Worm (Caenorhabditis elegans) whole organism, L3 larva: ENCODE results near the gene lys-7.
A peak's percentile ranks its signal among the peaks of the same experiment; 100 is the strongest.

Experiments used
- R02D3.7 ChIP-seq: fragments of 150-350 bp; optimal IDR thresholded peaks from 2 replicates; lab custom pipeline; 2014; ENCODE audit warnings: missing biosample characterization, missing genetic modification characterization
- ZK546.5 ChIP-seq: sonication (generic microtip); optimal IDR thresholded peaks from 2 replicates; lab custom pipeline; 2017; ENCODE audit warnings: missing biosample characterization, missing genetic modification characterization
- ama-1 ChIP-seq: fragments of 150-350 bp; optimal IDR thresholded peaks from 2 replicates; lab custom pipeline; 2018
- ceh-28 ChIP-seq: fragments of 150-350 bp; optimal IDR thresholded peaks from 2 replicates; lab custom pipeline; 2014; ENCODE audit warnings: missing biosample characterization, missing genetic modification reagents, missing genetic modification characterization
- ceh-82 ChIP-seq: fragments of 150-350 bp; optimal IDR thresholded peaks from 2 replicates; lab custom pipeline; 2014; ENCODE audit warnings: missing biosample characterization, missing genetic modification characterization
- ceh-9 ChIP-seq: sonication (generic microtip); optimal IDR thresholded peaks from 2 replicates; lab custom pipeline; 2018; ENCODE audit warnings: missing biosample characterization, missing genetic modification characterization
- daf-12 ChIP-seq: fragments of 150-350 bp; optimal IDR thresholded peaks from 2 replicates; lab custom pipeline; 2014; ENCODE audit warnings: missing biosample characterization, missing genetic modification reagents, missing genetic modification characterization
- egl-5 ChIP-seq: fragments of 150-350 bp; optimal IDR thresholded peaks from 2 replicates; lab custom pipeline; 2017; ENCODE audit warnings: missing biosample characterization, missing genetic modification reagents, missing genetic modification characterization, inconsistent platforms
- elt-1 ChIP-seq: fragments of 150-350 bp; optimal IDR thresholded peaks from 2 replicates; lab custom pipeline; 2014; ENCODE audit warnings: missing biosample characterization, missing genetic modification characterization
- elt-2 ChIP-seq: sonication (generic microtip); optimal IDR thresholded peaks from 2 replicates; lab custom pipeline; 2016; ENCODE audit warnings: missing genetic modification reagents, mild to moderate bottlenecking, missing genetic modification characterization, missing compliant biosample characterization
- eor-1 ChIP-seq, 2 experiments: fragments of 150-350 bp; optimal IDR thresholded peaks; 2 replicates each; lab custom pipeline; 2014 to 2018; ENCODE audit warnings: missing biosample characterization in 2 of 2, missing genetic modification characterization in 2 of 2
- fkh-10 ChIP-seq: sonication (generic microtip); optimal IDR thresholded peaks from 2 replicates; lab custom pipeline; 2017; ENCODE audit warnings: missing biosample characterization, missing genetic modification reagents, missing genetic modification characterization
- fkh-2 ChIP-seq: fragments of 150-350 bp; optimal IDR thresholded peaks from 2 replicates; lab custom pipeline; 2014; ENCODE audit warnings: missing biosample characterization, missing genetic modification reagents, missing genetic modification characterization
- fos-1 ChIP-seq: fragments of 150-350 bp; optimal IDR thresholded peaks from 2 replicates; lab custom pipeline; 2014; ENCODE audit warnings: missing biosample characterization, missing genetic modification characterization
- jun-1 ChIP-seq: fragments of 150-350 bp; optimal IDR thresholded peaks from 2 replicates; lab custom pipeline; 2014; ENCODE audit warnings: missing biosample characterization, missing genetic modification reagents, missing genetic modification characterization
- lin-15B ChIP-seq: fragments of 150-350 bp; optimal IDR thresholded peaks from 2 replicates; lab custom pipeline; 2014; ENCODE audit warnings: missing biosample characterization, missing genetic modification characterization
- lin-39 ChIP-seq: fragments of 150-350 bp; optimal IDR thresholded peaks from 2 replicates; lab custom pipeline; 2018; ENCODE audit warnings: missing biosample characterization, missing genetic modification reagents, missing genetic modification characterization
- lsy-12 ChIP-seq: sonication (generic microtip); optimal IDR thresholded peaks from 2 replicates; lab custom pipeline; 2016; ENCODE audit warnings: mild to moderate bottlenecking, missing genetic modification characterization, missing compliant biosample characterization
- mdl-1 ChIP-seq: fragments of 150-350 bp; optimal IDR thresholded peaks from 2 replicates; lab custom pipeline; 2014; ENCODE audit warnings: missing biosample characterization, missing genetic modification characterization
- mml-1 ChIP-seq: fragments of 150-350 bp; sonication (generic microtip); optimal IDR thresholded peaks from 3 replicates; lab custom pipeline; 2014; ENCODE audit warnings: missing biosample characterization, missing genetic modification characterization
- nhr-11 ChIP-seq: fragments of 150-350 bp; optimal IDR thresholded peaks from 2 replicates; lab custom pipeline; 2014; ENCODE audit warnings: missing biosample characterization, missing genetic modification characterization
- nhr-237 ChIP-seq: fragments of 150-350 bp; optimal IDR thresholded peaks from 2 replicates; lab custom pipeline; 2014; ENCODE audit warnings: missing biosample characterization, missing genetic modification characterization
- nhr-25 ChIP-seq: sonication (generic microtip); optimal IDR thresholded peaks from 2 replicates; lab custom pipeline; 2017; ENCODE audit warnings: missing biosample characterization, missing genetic modification characterization
- nhr-28 ChIP-seq: fragments of 150-350 bp; optimal IDR thresholded peaks from 2 replicates; lab custom pipeline; 2014; ENCODE audit warnings: missing biosample characterization, missing genetic modification characterization
- nhr-67 ChIP-seq: fragments of 150-350 bp; optimal IDR thresholded peaks from 2 replicates; lab custom pipeline; 2014; ENCODE audit warnings: missing biosample characterization, missing genetic modification characterization
- nhr-76 ChIP-seq: fragments of 150-350 bp; sonication (generic microtip); optimal IDR thresholded peaks from 5 replicates; lab custom pipeline; 2014; ENCODE audit warnings: missing biosample characterization, missing genetic modification characterization
- nhr-77 ChIP-seq: fragments of 150-350 bp; optimal IDR thresholded peaks from 2 replicates; lab custom pipeline; 2014; ENCODE audit warnings: missing biosample characterization, missing genetic modification characterization
- pqm-1 ChIP-seq: fragments of 150-350 bp; optimal IDR thresholded peaks from 2 replicates; lab custom pipeline; 2017; ENCODE audit warnings: missing biosample characterization, missing genetic modification characterization, inconsistent platforms
- sea-2 ChIP-seq: fragments of 150-350 bp; sonication (generic microtip); optimal IDR thresholded peaks from 4 replicates; lab custom pipeline; 2014; ENCODE audit warnings: missing biosample characterization, missing genetic modification reagents, missing genetic modification characterization
- skn-1 ChIP-seq: fragments of 150-350 bp; optimal IDR thresholded peaks from 2 replicates; lab custom pipeline; 2014; ENCODE audit warnings: missing biosample characterization, missing genetic modification characterization
- tbx-2 ChIP-seq: sonication (generic microtip); optimal IDR thresholded peaks from 2 replicates; lab custom pipeline; 2016; ENCODE audit warnings: mild to moderate bottlenecking, missing genetic modification characterization, missing compliant biosample characterization
- unc-62 ChIP-seq: fragments of 150-350 bp; sonication (generic microtip); optimal IDR thresholded peaks from 4 replicates; lab custom pipeline; 2014; ENCODE audit warnings: missing biosample characterization, missing genetic modification reagents, missing genetic modification characterization
- zag-1 ChIP-seq: fragments of 150-350 bp; optimal IDR thresholded peaks from 2 replicates; lab custom pipeline; 2014; ENCODE audit warnings: missing biosample characterization, missing genetic modification characterization
- ztf-4 ChIP-seq: fragments of 150-350 bp; optimal IDR thresholded peaks from 2 replicates; lab custom pipeline; 2014; ENCODE audit warnings: missing biosample characterization, missing genetic modification characterization

lys-7 gene

DNA sequence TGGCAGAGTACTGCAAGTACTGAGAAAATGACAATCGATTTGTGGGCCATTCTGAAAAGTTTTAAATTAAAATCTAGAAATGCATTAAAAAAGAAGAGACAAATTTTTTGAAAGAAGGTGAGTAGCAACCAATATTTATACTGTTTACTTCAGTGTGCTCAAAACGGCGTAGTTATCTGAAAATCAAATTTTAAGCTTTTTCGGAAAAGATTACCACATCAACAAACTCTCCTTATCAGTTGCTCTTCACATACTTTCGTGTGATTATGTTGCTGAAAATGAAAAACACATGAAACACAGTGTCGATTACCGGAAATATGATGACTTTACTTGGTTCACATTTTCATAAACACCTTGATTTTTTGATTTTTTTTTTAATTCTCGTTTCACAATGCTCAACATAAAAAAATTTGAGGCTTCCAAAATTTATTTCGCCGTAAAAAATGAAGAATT, at the start of gene lys-7:
lys-7 (minus strand) TSS at position 51 of the 453 bp plus-strand sequence.
- TF ChIP-seq nhr-28: no peak
- peak; percentile 67 for TF ChIP-seq elt-2 (tag; lab: Kevin White, UChicago)
- peak; percentile 2 for TF ChIP-seq pqm-1 (tag; lab: Kevin White, UChicago)
- TF ChIP-seq jun-1 (tag; lab: Kevin White, UChicago): peak; percentile 23
- TF ChIP-seq ama-1 (lab: Kevin White, UChicago): no peak

DNA sequence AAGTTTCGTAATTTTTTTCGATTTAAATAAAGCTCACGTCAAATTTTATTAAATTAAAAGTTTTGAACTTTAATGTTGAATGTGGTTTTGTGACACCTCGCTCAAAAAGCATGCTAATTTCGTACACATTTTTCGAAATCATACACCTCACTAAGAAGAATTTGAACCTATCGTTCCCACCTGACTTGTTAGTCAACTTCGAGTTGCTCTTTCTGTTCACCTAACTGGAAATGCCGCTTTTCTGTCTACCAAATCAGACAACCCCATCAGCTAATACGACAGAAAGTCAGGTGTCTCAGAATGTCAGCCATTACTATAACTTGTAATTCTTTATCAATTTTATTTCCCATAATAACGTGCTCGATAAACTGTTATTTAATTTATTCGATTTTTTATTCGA, 48.0 kb upstream of the lys-7 start, which contains the start of gene srbc-66:
srbc-66 (plus strand) TSS at position 301 of the 400 bp plus-strand sequence.
- TF ChIP-seq ceh-28 (tag; lab: Kevin White, UChicago): no peak
- TF ChIP-seq sea-2 (GFP tag; lab: Kevin White, UChicago): no peak
- TF ChIP-seq nhr-77 (tag; lab: Kevin White, UChicago): no peak
- no peak for TF ChIP-seq nhr-28
- TF ChIP-seq skn-1: no peak
- TF ChIP-seq ZK546.5 (tag; lab: Kevin White, UChicago): no peak
- TF ChIP-seq zag-1: no peak
- no peak for TF ChIP-seq ztf-4 (tag; lab: Kevin White, UChicago)
- no peak for TF ChIP-seq unc-62
- TF ChIP-seq nhr-76 (tag; lab: Kevin White, UChicago): no peak
- TF ChIP-seq fos-1 (tag; lab: Kevin White, UChicago): no peak
- TF ChIP-seq lin-15B (tag; lab: Kevin White, UChicago): no peak
- TF ChIP-seq ceh-82 (tag; lab: Kevin White, UChicago): no peak

DNA sequence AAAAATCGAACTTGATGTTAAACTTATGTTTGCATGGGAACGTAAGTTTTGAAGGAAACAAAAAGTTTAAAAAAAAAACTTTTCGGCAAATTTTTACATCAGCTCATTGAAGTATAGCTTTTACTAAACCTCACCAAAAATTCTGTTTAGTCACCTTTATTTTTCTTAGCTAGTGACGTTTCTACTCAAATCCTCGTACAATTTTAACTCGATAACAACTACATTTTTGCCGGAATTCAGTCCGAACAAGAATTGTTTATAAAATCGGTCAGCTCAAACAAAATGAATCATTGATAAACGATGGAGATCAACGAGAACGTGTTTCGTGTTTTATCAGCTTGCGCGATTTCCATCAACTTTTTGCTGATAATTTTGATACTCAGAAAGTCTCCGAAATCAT, 44.5 kb upstream of the lys-7 start, which contains the start of gene str-260:
str-260 (plus strand) TSS at position 301 of the 400 bp plus-strand sequence.
- TF ChIP-seq egl-5: no peak
- TF ChIP-seq, all 47 proteins: peak for 0

DNA sequence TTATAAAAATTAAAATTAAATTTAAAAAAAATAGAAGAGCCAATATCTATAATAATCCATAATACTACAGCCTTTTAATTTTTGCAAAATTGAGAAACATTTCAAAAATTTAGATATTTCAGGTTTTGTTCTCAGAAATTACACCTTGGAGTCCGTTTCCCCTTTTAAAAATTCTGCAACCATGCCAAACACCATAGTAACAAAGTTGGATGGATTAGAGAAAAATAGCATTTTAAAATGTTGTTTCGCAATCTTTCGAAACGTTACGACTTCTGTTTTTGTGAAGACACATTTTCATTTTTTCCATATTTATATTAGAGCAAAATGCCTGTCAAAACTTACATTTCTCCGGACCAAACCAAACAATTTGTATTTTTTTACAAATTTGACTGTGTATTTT, 42.6 kb upstream of the lys-7 start, which contains the start of gene T24A6.7:
T24A6.7 (plus strand) TSS at position 301 of the 400 bp plus-strand sequence.
- no peak for TF ChIP-seq daf-12 (tag; lab: Kevin White, UChicago)
- TF ChIP-seq R02D3.7 (tag; lab: Kevin White, UChicago): no peak
- no peak for TF ChIP-seq ama-1 (lab: Kevin White, UChicago)
- no peak for TF ChIP-seq zag-1
- no peak for TF ChIP-seq tbx-2 (tag; lab: Kevin White, UChicago)
- TF ChIP-seq elt-1 (tag; lab: Kevin White, UChicago): no peak
- no peak for TF ChIP-seq nhr-237 (tag; lab: Kevin White, UChicago)

DNA sequence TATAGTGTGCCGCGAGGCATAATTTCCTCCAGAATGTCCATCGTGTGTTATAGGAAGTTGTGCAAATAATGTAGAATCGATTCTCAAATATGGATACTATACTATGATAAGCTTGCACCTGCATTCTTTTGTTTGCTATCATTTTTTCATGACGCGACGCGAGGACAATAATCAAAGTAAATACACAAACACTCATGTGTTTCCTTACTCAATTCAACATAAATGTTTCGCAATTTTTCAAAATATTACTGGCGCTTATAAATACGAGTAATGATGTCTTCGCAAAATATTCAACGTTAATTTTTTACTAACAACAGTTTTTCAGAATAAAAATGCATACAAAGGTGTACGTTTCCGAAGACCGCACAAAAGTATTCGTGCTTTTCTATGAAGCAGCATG, 40.9 kb upstream of the lys-7 start, which contains the start of gene irg-1:
irg-1 (plus strand) TSS at position 326 of the 400 bp plus-strand sequence.
- TF ChIP-seq nhr-237 (tag; lab: Kevin White, UChicago) (no peak), pqm-1 (tag; lab: Kevin White, UChicago) (peak; percentile 37), lin-15B (tag; lab: Kevin White, UChicago) (no peak), ztf-4 (tag; lab: Kevin White, UChicago) (no peak), ceh-9 (tag; lab: Kevin White, UChicago) (no peak), fkh-2 (tag; lab: Kevin White, UChicago) (no peak), fkh-10 (GFP tag; lab: Kevin White, UChicago) (no peak)

DNA sequence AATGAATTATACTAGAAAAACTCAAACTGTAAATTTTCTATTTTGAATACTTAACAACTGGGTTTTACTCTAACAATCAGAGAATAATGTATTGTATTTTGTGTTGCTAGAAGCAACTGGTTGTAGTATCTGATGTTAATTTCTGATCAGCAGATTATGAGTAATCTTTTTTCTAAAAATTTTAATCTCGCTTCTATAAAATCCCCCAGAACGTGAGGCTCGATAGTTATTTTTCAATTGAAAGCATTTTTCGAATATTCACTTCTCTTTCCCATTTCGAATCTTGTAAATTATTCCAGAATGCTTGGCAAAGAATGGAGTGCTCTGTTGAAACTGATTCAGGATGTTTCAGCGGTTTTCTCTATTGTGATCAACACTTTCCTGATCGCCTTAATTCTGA, 35.5 kb upstream of the lys-7 start, which contains the start of gene str-227:
str-227 (plus strand) TSS at position 301 of the 400 bp plus-strand sequence.
- TF ChIP-seq nhr-25 (no peak), mml-1 (tag; lab: Kevin White, UChicago) (no peak), nhr-11 (tag; lab: Kevin White, UChicago) (no peak), eor-1 (tag; optimal IDR thresholded peaks at IDR 0.05; lab: Kevin White, UChicago) (no peak), mdl-1 (tag; lab: Kevin White, UChicago) (no peak), nhr-28 (no peak), nhr-67 (tag; lab: Kevin White, UChicago) (no peak), skn-1 (no peak), lsy-12 (tag; lab: Kevin White, UChicago) (no peak), ceh-28 (tag; lab: Kevin White, UChicago) (no peak), lin-39 (tag; lab: Kevin White, UChicago) (no peak), fos-1 (tag; lab: Kevin White, UChicago) (no peak), ZK546.5 (tag; lab: Kevin White, UChicago) (no peak), fkh-2 (tag; lab: Kevin White, UChicago) (no peak), elt-2 (tag; lab: Kevin White, UChicago) (no peak)
